Worm (Caenorhabditis elegans) whole organism, L2 larva: ENCODE data around the gene cul-2.

Experiments used
- egl-27 ChIP-seq: sonication (generic microtip); optimal IDR thresholded peaks from 3 replicates; lab custom pipeline; 2017; ENCODE audit warnings: missing biosample characterization, missing genetic modification reagents, missing genetic modification characterization
- elt-1 ChIP-seq: fragments of 150-350 bp; optimal IDR thresholded peaks from 2 replicates; lab custom pipeline; 2014; ENCODE audit warnings: missing biosample characterization, missing genetic modification characterization
- lin-11 ChIP-seq: fragments of 150-350 bp; sonication (generic microtip); optimal IDR thresholded peaks from 2 replicates; lab custom pipeline; 2014; ENCODE audit warnings: missing biosample characterization, missing genetic modification characterization, inconsistent platforms, mixed read lengths
- lin-13 ChIP-seq: fragments of 150-350 bp; optimal IDR thresholded peaks from 2 replicates; lab custom pipeline; 2014; ENCODE audit warnings: missing biosample characterization, missing genetic modification reagents, missing genetic modification characterization
- lin-39 ChIP-seq: fragments of 150-350 bp; optimal IDR thresholded peaks from 2 replicates; lab custom pipeline; 2014; ENCODE audit warnings: missing biosample characterization, missing genetic modification reagents, missing genetic modification characterization
- nhr-129 ChIP-seq: fragments of 150-350 bp; optimal IDR thresholded peaks from 2 replicates; lab custom pipeline; 2014; ENCODE audit warnings: missing biosample characterization, missing genetic modification characterization

DNA sequence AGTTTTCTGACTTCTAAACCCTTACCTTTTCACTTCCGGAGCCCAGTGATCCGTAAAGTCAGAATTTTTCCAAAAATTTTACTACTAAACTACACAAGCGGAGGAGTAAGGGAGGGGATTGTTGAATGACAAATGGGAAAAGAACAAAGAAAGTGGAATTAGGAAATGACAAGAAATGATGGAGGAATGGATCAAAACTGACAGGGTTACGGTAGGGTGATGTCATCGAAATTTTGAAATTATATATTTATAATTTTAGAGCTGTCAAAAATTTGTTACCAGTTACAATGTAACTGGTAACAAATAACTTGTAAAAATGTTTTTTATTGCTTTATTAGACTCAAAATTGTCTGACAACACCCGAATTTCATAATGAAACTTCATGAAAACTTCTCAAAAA is 20.7 kb upstream of the cul-2 start:
- TF ChIP-seq nhr-129: no peak
- no peak for TF ChIP-seq lin-39 (tag; lab: Kevin White, UChicago)
- TF ChIP-seq lin-11 (tag; lab: Kevin White, UChicago): no peak
- no peak for TF ChIP-seq lin-13 (GFP tag; lab: Kevin White, UChicago)
- no peak for TF ChIP-seq egl-27 (tag; lab: Kevin White, UChicago)
- no peak for TF ChIP-seq elt-1
